Fruit fly (Drosophila melanogaster) whole organism: ENCODE measurements around the gene tobi.

Experiments used
- CG8478 ChIP-seq: fragments of >200 bp; optimal IDR thresholded peaks from 2 replicates; lab custom pipeline; 2018; ENCODE audit warnings: inconsistent platforms
- Dll ChIP-seq: fragments of >200 bp; optimal IDR thresholded peaks from 2 replicates; lab custom pipeline; 2017
- EcR ChIP-seq, 2 experiments: fragments of >200 bp; optimal IDR thresholded peaks; 2 replicates each; lab custom pipeline; 2017; ENCODE audit warnings: missing biosample characterization in 2 of 2, missing genetic modification characterization in 2 of 2, missing genetic modification reagents in 2 of 2
- pan ChIP-seq: fragments of >200 bp; optimal IDR thresholded peaks from 2 replicates; lab custom pipeline; 2017
- psq ChIP-seq: fragments of >200 bp; optimal IDR thresholded peaks from 2 replicates; lab custom pipeline; 2017
- usp ChIP-seq: fragments of >200 bp; optimal IDR thresholded peaks from 2 replicates; lab custom pipeline; 2017; ENCODE audit warnings: missing biosample characterization, missing genetic modification characterization, mixed read lengths

dm6 chr3R:25308228-25308627, 38.5 kb downstream of the tobi start, which contains the start of gene CG10550:
- no peak for TF ChIP-seq usp
- no peak for TF ChIP-seq psq
- TF ChIP-seq CG8478 (lab: Kevin White, UChicago): no peak
- TF ChIP-seq pan: no peak
- no peak for TF ChIP-seq EcR (GFP tag; optimal IDR thresholded peaks at IDR 0.05; lab: Kevin White, UChicago)
- TF ChIP-seq Dll (lab: Kevin White, UChicago): no peak
